Fruit fly (Drosophila melanogaster) whole organism, pupa: ENCODE results near the gene CG5665.

Experiments
- CG14655 ChIP-seq: fragments of 200-800 bp; sonication (Bioruptor generic); optimal IDR thresholded peaks from 3 replicates; lab custom pipeline; 2017; ENCODE audit warnings: mild to moderate bottlenecking, missing biosample characterization, missing genetic modification reagents, missing genetic modification characterization
- CG32121 ChIP-seq: fragments of 200-800 bp; sonication (Bioruptor generic); IDR thresholded peaks from 2 replicates; pipeline ENCODE4 v1.3.6; 2022; ENCODE audit warnings: missing biosample characterization, missing genetic modification characterization
- D1 ChIP-seq: fragments of 200-800 bp; sonication (Bioruptor generic); optimal IDR thresholded peaks from 2 replicates; lab custom pipeline; 2018; ENCODE audit warnings: missing biosample characterization, mild to moderate bottlenecking, missing genetic modification characterization, moderate library complexity
- EcR ChIP-seq: fragments of 200-800 bp; sonication (Bioruptor generic); optimal IDR thresholded peaks from 3 replicates; lab custom pipeline; 2019; ENCODE audit warnings: missing biosample characterization, missing genetic modification characterization, mild to moderate bottlenecking, moderate library complexity, missing genetic modification reagents
- Ets98B ChIP-seq: fragments of 200-800 bp; sonication (Bioruptor generic); IDR thresholded peaks from 2 replicates; pipeline ENCODE4 v1.3.6; 2022; ENCODE audit warnings: missing biosample characterization, missing genetic modification characterization
- Pif1B ChIP-seq: fragments of 200-800 bp; sonication (Bioruptor generic); optimal IDR thresholded peaks from 3 replicates; lab custom pipeline; 2016; ENCODE audit warnings: missing biosample characterization, missing genetic modification characterization
- Snoo ChIP-seq: fragments of 200-800 bp; sonication (Bioruptor generic); optimal IDR thresholded peaks from 3 replicates; lab custom pipeline; 2017; ENCODE audit warnings: missing biosample characterization, mild to moderate bottlenecking, missing genetic modification characterization, inconsistent platforms
- fd96Ca ChIP-seq: fragments of 200-800 bp; sonication (Bioruptor generic); IDR thresholded peaks from 3 replicates; pipeline ENCODE4 v1.3.6; 2022; ENCODE audit warnings: missing biosample characterization, missing genetic modification characterization

DNA sequence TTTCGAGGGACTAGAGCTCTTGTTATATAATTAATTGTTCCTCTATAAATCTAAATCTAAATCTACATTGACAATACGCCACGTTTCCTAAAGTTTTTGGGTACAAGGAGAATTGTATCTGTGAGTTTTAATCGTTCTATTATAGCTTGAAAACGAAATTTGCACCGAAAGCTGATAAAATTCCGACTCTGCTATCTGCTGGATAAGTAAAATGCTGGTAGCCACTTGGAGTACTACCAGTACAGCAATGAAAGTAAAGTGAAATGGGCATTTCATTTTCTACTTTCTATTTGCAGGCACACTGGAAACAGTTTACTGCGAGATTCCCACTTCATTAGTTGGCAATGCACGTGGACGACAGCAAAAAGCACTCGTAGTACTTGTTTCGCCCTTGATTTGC is 5.2 kb upstream of the CG5665 start, which contains the start of gene CG5618:
- TF ChIP-seq CG32121: no peak
- TF ChIP-seq EcR (GFP tag; lab: Kevin White, UChicago): no peak
- no peak for TF ChIP-seq D1
- TF ChIP-seq fd96Ca (GFP tag; lab: Robert Waterston, UW): no peak
- no peak for TF ChIP-seq Snoo (tag; lab: Kevin White, UChicago)
- no peak for TF ChIP-seq Pif1B (GFP tag; lab: Kevin White, UChicago)
- no peak for TF ChIP-seq Ets98B (GFP tag; lab: Robert Waterston, UW)
- TF ChIP-seq CG14655 (GFP tag; lab: Kevin White, UChicago): no peak
